Fruit fly (Drosophila melanogaster): Measurements from ENCODE around the gene CG32808.

Gene CG32808

DNA sequence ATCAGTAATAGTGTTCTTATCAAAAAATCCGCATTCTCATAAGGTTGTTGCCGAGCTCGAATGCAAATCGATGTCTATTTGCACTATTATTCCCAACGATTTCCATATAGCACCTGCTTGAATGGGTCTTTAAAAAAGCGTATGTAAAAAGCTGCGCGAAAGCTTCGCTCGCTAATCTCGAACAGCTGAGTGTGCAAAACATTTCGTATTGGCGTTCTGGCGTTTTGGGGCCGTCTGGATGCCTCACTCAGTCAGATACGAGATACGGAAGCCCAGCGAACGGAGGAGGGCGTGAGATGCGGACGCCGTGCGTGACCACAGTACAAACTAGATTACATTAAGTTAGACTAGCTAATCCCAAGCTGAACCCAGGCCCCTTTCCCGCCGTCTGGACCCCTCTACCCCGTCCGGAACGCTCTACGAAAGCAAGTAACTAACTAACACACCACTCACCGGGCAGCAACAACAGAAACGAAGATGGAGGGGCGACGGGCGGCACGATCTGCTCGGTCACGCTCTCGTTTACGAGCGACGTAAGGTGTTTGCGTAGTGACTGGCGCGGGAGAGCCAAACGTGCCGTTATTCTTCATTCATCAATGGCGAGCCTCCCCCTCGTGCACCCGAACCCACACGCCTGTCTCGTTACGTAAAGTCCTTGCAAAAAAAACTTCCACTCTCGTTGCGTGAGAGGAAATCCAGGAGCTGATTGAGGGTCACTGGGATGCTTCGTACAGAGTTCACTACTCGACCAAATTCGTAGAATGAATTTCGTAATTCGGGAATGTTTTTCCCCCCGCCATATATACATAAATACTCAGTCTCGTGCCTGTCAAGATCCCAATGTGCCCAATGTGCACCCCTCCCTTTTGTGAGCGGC, 2.9 kb downstream of the CG32808 start (continued):
- TF ChIP-seq Scr (GFP tag; IDR thresholded peaks at IDR 0.05; ENCODE audit: partially characterized antibody) (peak; percentile 13; the same call in 1 of the 2 replicates), Pdp1 (GFP tag; optimal IDR thresholded peaks at IDR 0.05) (peak in 1 of 2 experiments; percentile 77), HmgZ (tag; optimal IDR thresholded peaks at IDR 0.05) (peak; percentile 30), HLH4C (GFP tag; IDR thresholded peaks at IDR 0.05; ENCODE audit: partially characterized antibody) (no peak), Doc2 (GFP tag; IDR thresholded peaks at IDR 0.05) (no peak), schlank (tag; optimal IDR thresholded peaks at IDR 0.05) (no peak), Fer3 (tag; optimal IDR thresholded peaks at IDR 0.05) (no peak), CG18599 (GFP tag; optimal IDR thresholded peaks at IDR 0.05) (peak; percentile 50), gsb (GFP tag; IDR thresholded peaks at IDR 0.05) (no peak), run (tag; optimal IDR thresholded peaks at IDR 0.05) (no peak), croc (GFP tag; conservative IDR thresholded peaks at IDR 0.05) (no peak), CG9817 (tag; optimal IDR thresholded peaks at IDR 0.05) (no peak), pzg (GFP tag; optimal IDR thresholded peaks at IDR 0.05) (peak; percentile 25), tx (GFP tag; optimal IDR thresholded peaks at IDR 0.05) (no peak), CG10321 (GFP tag; IDR thresholded peaks at IDR 0.05) (no peak), Rx (GFP tag; IDR thresholded peaks at IDR 0.05) (no peak), CG7786 (GFP tag; optimal IDR thresholded peaks at IDR 0.05) (no peak), CG9932 (GFP tag; IDR thresholded peaks at IDR 0.05) (no peak), NC2β (GFP tag; optimal IDR thresholded peaks at IDR 0.05) (no peak), CG30020 (tag; optimal IDR thresholded peaks at IDR 0.05) (no peak), CG15601 (tag; optimal IDR thresholded peaks at IDR 0.05) (no peak), Hmr (GFP tag; optimal IDR thresholded peaks at IDR 0.05) (no peak), CG8924 (tag; optimal IDR thresholded peaks at IDR 0.05) (no peak), CG1792 (GFP tag; optimal IDR thresholded peaks at IDR 0.05) (no peak), CG42726 (GFP tag; IDR thresholded peaks at IDR 0.05; ENCODE audit: partially characterized antibody) (no peak), Dp (GFP tag; optimal IDR thresholded peaks at IDR 0.05) (no peak), ap (GFP tag; IDR thresholded peaks at IDR 0.05) (no peak), ssp (GFP tag; IDR thresholded peaks at IDR 0.05) (no peak), CG6791 (GFP tag; IDR thresholded peaks at IDR 0.05; ENCODE audit: partially characterized antibody) (0 out of 3 replicates have a peak, but pooled peaks have one; percentile 9), CG16815 (GFP tag; optimal IDR thresholded peaks at IDR 0.05) (no peak), bcd (GFP tag; optimal IDR thresholded peaks at IDR 0.05) (peak; percentile 24), Med (GFP tag) (peak; percentile 87), CG12769 (tag; optimal IDR thresholded peaks at IDR 0.05) (peak; percentile 82), unc-4 (GFP tag; IDR thresholded peaks at IDR 0.05; ENCODE audit: partially characterized antibody) (0 out of 2 replicates have a peak, but pooled peaks have one; percentile 25), CG7271 (tag; optimal IDR thresholded peaks at IDR 0.05) (no peak), Adf1 (GFP tag; IDR thresholded peaks at IDR 0.05) (no peak; the same call in 1 of the 2 replicates), CG10979 (tag; optimal IDR thresholded peaks at IDR 0.05) (no peak), Atf6 (GFP tag; IDR thresholded peaks at IDR 0.05) (peak; percentile 20; the same call in 1 of the 2 replicates), CG3065 (GFP tag; optimal IDR thresholded peaks at IDR 0.05) (no peak), CG32772 (GFP tag; IDR thresholded peaks at IDR 0.05) (no peak), CG17612 (GFP tag; IDR thresholded peaks at IDR 0.05) (no peak), Drgx (GFP tag; IDR thresholded peaks at IDR 0.05) (peak; percentile 41; the same call in 1 of the 2 replicates), Elba2 (GFP tag; optimal IDR thresholded peaks at IDR 0.05) (no peak), amos (GFP tag; IDR thresholded peaks at IDR 0.05; ENCODE audit: partially characterized antibody) (no peak), chm (GFP tag; IDR thresholded peaks at IDR 0.05) (no peak; the same call in 1 of the 2 replicates), CG11085 (GFP tag; IDR thresholded peaks at IDR 0.05) (no peak), CG33213 (GFP tag; optimal IDR thresholded peaks at IDR 0.05) (no peak), CG15479 (GFP tag; optimal IDR thresholded peaks at IDR 0.05) (no peak)
